Fruit fly (Drosophila melanogaster): ENCODE results near the gene Arp10.
A peak's percentile ranks its signal among the peaks of the same experiment; 100 is the strongest.

Gene Arp10

DNA sequence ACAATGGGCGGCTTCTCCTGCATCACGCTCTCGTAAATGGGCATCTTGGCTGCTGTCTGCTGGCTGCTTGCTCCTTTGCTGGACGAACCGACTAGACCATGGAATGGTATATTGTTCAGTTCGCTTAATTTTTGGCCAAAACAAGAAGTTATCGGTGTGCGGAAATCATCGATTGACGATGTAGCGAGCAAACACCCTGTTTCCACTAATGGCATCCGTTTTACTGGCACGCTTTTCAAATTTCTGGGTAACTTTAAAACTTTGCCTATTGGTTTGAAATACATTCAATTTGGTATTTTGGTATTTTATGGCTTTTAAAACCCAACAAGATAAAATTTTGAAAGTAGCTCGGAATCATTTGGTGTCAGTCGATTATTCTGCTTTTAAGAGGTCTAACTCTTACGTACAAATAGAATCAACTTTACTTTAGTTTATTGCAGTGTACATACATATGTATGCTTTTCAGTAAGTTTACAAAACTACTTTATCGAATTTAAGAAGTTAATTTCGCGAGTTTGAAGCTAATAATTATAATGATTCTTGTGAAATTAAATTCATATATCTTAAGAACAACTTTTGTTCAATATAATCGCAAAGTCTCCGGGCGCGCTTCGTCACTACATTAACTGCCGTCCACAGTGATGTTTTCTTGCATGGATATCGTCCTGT, at the start of gene Arp10:
Gene Arp10 (minus strand): TSS at position 304 of the 669 bp plus-strand sequence.
- TF ChIP-seq CG8478 (optimal IDR thresholded peaks at IDR 0.05) (no peak), CTCF (optimal IDR thresholded peaks at IDR 0.05) (no peak)

DNA sequence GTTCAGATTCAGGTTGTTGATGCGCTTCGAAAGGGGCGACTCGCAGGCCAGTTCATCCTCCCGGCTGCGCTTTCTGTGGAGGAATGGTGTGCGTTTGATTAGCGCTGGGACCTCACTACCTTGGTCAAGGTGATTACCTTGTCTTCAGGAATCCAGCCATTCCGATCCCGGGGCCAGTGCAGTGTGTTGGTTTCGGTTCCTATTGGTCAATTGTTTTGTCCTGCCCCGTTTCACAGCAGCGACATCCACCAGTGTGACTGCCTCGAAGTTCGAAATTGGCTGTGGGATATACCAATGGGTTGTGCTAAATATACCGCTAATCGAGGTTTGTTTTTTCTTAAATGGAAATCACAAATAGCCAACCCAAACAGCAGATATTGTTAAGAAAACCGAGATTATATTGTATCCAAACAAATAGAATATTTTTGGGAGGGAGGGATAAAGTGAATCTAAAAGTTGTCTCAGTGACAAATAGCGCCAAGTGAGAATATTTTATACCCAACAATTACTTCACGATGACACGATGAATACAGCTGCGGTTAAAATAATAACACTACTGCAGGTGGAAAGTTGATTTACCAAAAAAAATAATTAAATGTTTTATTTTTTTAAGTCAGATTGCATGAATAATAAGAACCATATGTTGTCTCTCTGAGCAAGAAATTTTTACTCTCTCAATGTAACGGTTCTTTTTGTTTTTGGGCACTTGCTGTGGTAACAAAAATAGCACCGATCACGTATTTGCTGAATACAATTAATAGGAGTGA, 49.0 kb upstream of the Arp10 start, which contains the start of gene CG14229:
Gene CG14229 (minus strand): TSS at position 459 of the 767 bp plus-strand sequence.
- no peak for TF ChIP-seq CG8478 (optimal IDR thresholded peaks at IDR 0.05)
- no peak for TF ChIP-seq CTCF (optimal IDR thresholded peaks at IDR 0.05)

DNA sequence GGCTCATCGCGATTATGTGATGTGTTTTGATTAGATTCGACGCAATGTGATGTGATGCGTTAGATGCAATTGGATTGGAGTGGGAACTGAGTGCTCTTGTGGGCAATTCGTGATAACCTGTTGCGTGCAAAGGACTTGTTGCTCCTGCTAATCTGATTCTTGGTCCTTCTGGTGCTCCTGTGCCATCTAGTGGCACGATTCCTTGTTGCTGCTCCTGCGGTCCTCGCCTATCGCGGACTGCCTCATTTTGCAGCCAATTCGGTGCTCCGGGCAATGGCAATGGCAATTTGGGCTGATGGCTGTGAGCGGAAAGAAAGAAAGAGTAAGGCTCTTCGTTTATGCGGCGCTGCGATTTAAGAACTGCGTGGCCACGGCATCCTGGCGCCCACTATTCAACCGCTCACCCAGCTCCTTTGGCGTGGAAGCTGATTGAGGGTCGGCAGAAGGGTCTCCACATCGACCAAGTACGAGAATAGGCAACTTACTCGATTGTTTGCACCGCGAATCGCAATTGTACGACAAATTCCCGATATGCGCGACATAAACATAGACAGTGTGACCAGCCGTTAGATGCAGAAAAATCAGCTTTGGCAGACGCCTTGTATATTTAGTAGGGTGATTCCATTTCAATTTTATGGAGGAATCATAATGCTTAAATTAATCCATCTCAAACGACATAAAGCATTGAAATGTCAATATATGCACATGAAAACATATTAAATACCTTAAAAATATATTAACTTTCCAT, 47.1 kb upstream of the Arp10 start, which contains the start of gene Mer:
Gene Mer (minus strand): TSS at position 550 of the 748 bp plus-strand sequence.
- TF ChIP-seq CG8478 (optimal IDR thresholded peaks at IDR 0.05), result no peak
- TF ChIP-seq CTCF (optimal IDR thresholded peaks at IDR 0.05), result no peak

DNA sequence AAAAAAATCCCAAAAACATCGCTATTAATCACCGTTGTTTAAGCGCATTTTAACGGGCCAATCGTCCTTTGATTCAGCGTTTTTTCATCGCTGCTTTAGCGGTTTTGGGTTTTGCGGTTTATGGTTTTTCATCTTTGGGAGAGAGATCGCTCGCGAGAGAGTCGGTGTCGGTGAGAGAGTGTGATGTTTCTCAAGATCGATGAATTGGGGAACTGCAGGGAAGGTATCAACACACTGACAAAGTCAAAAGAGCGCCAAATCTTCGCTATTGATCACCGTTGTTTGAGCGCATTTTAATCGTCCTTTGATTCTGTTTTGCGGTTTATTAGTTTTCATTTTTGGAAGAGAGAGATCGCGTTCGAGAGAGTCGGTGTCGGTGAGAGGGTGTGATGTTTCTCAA, 44.1 kb upstream of the Arp10 start:
- TF ChIP-seq CTCF (optimal IDR thresholded peaks at IDR 0.05), result no peak
- TF ChIP-seq CG8478 (optimal IDR thresholded peaks at IDR 0.05), result no peak

DNA sequence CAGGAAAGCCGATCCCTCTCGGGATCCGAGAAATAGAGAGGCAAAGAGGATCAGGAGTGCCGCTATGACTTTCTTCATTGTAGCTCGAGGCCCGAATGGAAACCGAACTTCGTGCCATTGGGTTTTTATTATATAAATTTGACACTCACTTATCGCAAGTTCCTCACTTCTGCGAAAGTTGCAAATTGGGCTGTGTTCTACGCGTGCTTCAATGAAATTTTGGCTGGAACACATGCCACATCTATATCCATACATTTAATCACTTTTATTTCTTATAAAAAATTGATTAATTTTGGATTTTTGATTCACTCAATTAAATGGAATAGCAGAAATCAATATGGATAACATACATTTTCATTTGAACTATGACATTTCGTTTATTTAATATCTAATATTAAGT, 42.9 kb upstream of the Arp10 start, which contains the start of gene CG14227:
Gene CG14227 (minus strand): TSS at position 101 of the 400 bp plus-strand sequence.
- TF ChIP-seq CTCF (optimal IDR thresholded peaks at IDR 0.05) (no peak), CG8478 (optimal IDR thresholded peaks at IDR 0.05) (no peak)

DNA sequence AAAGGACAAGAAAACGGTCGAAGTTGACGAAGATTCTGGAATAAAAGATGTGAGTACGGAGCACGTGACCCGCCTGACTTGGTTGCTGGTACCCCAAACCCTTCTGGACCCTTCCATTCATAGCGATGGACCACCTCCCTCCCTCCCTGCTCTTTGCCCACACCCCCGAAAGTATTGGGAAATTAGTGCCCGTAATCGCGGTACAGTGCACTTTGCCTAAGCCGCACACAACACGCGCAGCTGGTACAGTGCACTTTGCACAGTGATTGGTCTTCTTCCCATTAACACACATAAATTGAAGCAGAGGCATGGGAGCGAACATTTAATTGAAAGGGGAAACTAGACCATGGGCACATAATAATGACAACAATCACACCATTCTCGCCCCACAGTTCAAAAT, 38.1 kb upstream of the Arp10 start:
- TF ChIP-seq CG8478 (optimal IDR thresholded peaks at IDR 0.05) (no peak), CTCF (optimal IDR thresholded peaks at IDR 0.05) (no peak)

DNA sequence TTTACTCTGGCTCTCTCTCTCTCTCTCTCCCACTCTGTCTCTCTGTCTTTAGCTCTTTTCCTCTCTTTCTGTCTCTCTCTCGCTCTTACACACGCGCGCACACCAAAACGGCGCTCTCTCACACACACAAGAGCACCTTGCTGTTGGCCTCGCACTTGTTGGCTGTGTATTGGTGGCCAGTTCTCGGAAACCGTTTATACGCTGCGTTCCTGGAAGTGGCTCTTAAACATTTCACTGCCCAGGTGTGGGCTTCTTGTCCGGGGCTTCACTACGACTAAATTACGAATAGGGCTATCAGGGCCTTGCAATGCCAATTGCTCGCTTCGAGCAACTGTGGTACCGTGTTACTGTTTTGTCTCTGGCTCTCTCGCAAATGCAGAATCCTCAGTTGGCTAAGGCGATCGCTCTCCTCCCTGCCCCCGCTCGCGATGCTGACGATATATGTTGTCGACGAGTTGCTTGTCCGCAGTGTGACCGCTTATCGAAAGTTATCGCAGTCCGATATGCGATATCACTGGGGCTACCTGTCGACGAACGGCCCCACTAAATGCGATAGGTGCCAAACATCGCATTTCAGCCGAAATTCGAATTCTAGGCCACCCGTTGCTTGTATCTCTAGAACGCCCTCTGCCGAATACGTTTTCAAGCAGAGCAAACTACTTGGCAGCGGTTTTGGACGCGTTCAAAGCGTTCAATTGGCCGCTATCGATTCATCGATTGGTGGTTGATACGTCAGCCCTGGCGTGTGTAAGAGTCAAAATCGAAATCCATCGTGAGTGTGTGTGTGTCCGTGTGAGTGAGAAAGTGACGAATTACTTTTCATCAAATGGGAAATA, 37.3 kb upstream of the Arp10 start, which contains the start of the genes dome and Ubqn:
Gene dome (minus strand): TSS at position 479 of the 836 bp plus-strand sequence.
Gene Ubqn (plus strand): TSS at position 769 of the 836 bp plus-strand sequence.
- TF ChIP-seq CG8478 (optimal IDR thresholded peaks at IDR 0.05) (no peak), CTCF (optimal IDR thresholded peaks at IDR 0.05) (peak; percentile 64 to 83)

DNA sequence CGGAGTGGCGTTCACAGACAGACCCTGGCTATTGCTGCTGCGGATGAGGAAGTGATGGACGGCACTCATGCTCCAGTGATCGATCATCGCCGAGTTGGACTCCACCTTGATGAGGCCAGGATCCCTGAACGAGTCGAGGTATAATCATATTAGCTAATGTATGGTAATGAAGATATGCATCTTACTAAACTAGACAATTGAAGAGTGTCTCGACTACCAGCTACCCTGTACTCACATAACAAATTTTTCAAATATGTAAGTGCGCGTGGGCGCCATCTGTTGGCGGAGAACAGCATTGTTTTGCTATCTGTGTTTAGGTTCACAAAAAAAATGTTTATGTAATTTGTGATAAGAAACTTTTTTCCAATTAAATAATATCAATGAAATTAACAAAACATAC, 33.2 kb upstream of the Arp10 start:
- TF ChIP-seq CG8478 (optimal IDR thresholded peaks at IDR 0.05) (no peak), CTCF (optimal IDR thresholded peaks at IDR 0.05) (peak; percentile 48 to 65)

DNA sequence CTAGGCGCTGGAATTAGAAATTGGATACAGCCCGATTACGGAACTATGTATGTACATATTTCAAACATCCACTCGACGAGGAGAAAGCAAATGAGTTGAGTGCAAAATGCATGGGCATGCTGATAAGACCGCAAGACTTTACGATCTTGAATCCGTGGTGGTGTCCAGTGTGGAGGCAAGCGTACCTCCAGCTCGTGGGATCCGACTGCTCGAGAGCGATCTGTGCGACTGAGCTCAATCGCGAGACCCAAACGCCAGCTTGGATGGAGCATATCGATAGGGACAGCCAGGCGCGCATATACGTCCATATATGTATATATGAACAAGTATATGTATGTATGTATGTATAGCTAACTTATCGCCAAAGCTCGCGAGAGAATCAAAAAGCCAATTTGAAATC, 29.7 kb upstream of the Arp10 start, which contains the start of gene et:
Gene et (minus strand): TSS at position 230 of the 400 bp plus-strand sequence.
- TF ChIP-seq CTCF (optimal IDR thresholded peaks at IDR 0.05), result no peak
- no peak for TF ChIP-seq CG8478 (optimal IDR thresholded peaks at IDR 0.05)

DNA sequence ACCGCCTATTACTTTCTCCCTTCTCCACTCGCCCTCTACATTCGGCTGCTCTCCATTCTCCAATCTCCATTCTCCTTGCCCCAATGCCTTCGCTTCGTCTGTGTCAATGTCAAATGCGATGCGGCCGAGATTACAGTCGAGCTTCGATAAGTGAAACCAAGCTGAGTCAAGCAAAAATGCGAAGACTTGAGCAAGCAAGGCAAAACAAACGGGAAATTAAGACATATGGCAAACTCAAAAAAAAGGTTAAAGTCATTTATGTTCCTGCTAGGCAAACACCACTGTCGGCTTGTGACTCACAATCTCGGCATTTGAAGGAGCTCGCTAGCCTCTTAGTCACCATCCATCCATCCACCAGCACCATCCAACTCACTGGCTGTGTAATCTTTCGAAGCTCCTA, 22.4 kb upstream of the Arp10 start:
- peak in 1 of 2 experiments; percentile 29 for TF ChIP-seq CTCF (optimal IDR thresholded peaks at IDR 0.05)
- no peak for TF ChIP-seq CG8478 (optimal IDR thresholded peaks at IDR 0.05)

DNA sequence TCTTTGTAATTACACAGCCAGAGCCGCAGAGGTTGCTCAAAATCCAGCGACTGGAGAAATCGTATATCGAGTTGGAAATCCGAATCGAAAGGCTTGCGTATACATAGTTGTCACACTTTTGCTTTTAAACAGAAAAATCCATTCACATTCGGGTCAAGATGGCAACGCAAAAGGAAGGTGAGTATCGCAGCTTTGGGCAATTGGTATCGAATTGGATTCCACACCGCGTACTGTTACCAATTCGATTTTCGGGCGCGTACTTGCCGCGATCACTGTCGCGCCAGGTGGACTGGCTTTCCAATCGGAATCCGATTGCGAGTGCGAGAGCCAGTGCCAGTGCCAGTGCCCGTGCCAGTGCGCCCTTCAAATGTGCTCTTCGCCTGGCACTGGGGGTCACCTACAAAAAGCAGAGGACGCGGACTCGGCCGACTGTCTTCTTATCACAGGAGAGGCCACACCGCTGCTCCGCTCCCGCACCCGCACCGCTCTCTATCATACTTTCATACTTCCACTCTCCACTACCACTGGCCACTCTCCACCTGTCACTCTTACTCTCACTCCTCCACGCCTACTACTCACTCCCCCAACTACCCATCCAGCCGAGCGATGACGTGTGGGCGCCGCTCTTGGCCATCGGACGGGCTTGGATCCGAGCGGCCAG, 21.6 kb upstream of the Arp10 start:
- TF ChIP-seq CG8478 (optimal IDR thresholded peaks at IDR 0.05) (no peak), CTCF (optimal IDR thresholded peaks at IDR 0.05) (no peak)

DNA sequence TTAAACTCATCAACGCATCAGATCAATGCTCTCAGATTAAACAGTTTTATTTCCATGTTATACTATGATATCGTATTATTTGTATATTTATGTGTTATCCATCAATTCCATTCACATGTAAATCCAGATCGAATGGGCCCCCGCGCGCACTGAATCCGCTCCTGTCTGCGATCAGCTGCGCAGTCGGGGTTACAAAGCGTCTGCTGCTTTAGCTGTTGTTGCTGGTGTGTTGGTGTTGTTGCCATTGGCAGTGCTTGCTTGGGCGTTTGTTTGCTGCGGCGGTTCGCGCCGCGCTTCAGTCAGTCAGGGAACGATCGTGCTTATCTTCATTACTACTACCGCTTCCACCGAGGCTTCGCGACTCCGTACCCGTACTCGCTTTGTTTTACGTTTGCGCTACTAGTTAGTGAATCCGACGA, 21.0 kb upstream of the Arp10 start, which contains the start of gene Zw:
Gene Zw (plus strand): TSS at position 262 of the 419 bp plus-strand sequence.
- TF ChIP-seq CTCF (optimal IDR thresholded peaks at IDR 0.05) (no peak), CG8478 (optimal IDR thresholded peaks at IDR 0.05) (no peak)

DNA sequence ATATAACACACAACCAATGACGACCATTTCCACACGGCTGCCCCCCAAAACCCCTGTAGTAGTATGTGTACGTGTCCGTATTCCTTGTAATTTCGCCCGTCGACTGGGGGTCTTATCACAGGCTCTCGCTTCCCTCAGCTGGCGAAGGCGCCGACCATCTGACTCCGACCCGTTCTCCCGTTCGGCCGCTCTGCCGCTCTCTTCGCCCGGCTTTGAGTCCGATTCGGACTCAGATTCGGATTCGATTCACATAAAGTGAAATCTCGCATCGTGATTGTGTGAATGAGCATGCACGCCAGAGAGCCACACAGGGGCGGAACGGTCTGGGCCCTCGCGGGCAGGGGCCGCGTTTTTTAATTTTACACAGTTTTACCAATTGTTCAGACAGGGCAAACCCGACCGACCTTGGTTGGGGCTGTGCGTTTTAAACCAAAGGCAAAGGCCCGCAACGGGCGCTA, 19.7 kb upstream of the Arp10 start:
- TF ChIP-seq CTCF (optimal IDR thresholded peaks at IDR 0.05), result no peak
- no peak for TF ChIP-seq CG8478 (optimal IDR thresholded peaks at IDR 0.05)
